Worm (Caenorhabditis elegans): ENCODE measurements around the gene ZK792.5.

ZK792.5 gene

ce11 chrIV:11701878-11702277, 14.0 kb upstream of the ZK792.5 start:
- TF ChIP-seq syd-9 (tag; optimal IDR thresholded peaks at IDR 0.05) = no peak
- TF ChIP-seq lin-11 (tag; optimal IDR thresholded peaks at IDR 0.05) = no peak
- no peak for TF ChIP-seq sdc-2 (tag; optimal IDR thresholded peaks at IDR 0.05)
- no peak for TF ChIP-seq hlh-8 (tag; optimal IDR thresholded peaks at IDR 0.05)
- no peak for TF ChIP-seq ceh-6 (GFP tag; optimal IDR thresholded peaks at IDR 0.05)
- TF ChIP-seq C08G9.2 (tag; optimal IDR thresholded peaks at IDR 0.05) = no peak
- TF ChIP-seq ceh-19 (GFP tag; optimal IDR thresholded peaks at IDR 0.05) = no peak
- TF ChIP-seq madf-2 (tag; optimal IDR thresholded peaks at IDR 0.05) = no peak

ce11 chrIV:11700752-11701151, 12.8 kb upstream of the ZK792.5 start, which contains the start of gene dpy-20:
TSS of gene dpy-20 (minus strand) at chrIV:11700852.
- TF ChIP-seq K02D7.2 (tag; optimal IDR thresholded peaks at IDR 0.05) (no peak), pat-9 (tag; optimal IDR thresholded peaks at IDR 0.05) (no peak), madf-2 (tag; optimal IDR thresholded peaks at IDR 0.05) (no peak), ceh-22 (tag; optimal IDR thresholded peaks at IDR 0.05) (no peak)

- TF ChIP-seq syd-9 (tag; optimal IDR thresholded peaks at IDR 0.05) = no peak
- no peak for TF ChIP-seq pag-3 (tag; optimal IDR thresholded peaks at IDR 0.05; ENCODE audit: borderline replicate concordance)
- no peak for TF ChIP-seq fkh-6 (tag; optimal IDR thresholded peaks at IDR 0.05)
- no peak for TF ChIP-seq pros-1 (tag; optimal IDR thresholded peaks at IDR 0.05)
- TF ChIP-seq unc-42 (tag; optimal IDR thresholded peaks at IDR 0.05) = no peak
- no peak for TF ChIP-seq che-1 (tag; optimal IDR thresholded peaks at IDR 0.05)
- TF ChIP-seq ref-2 (tag; optimal IDR thresholded peaks at IDR 0.05) = no peak
- no peak for TF ChIP-seq Y22D7AL.16 (tag; optimal IDR thresholded peaks at IDR 0.05)
- no peak for TF ChIP-seq C08G9.2 (tag; optimal IDR thresholded peaks at IDR 0.05)
- TF ChIP-seq F13H6.1 (tag; optimal IDR thresholded peaks at IDR 0.05) = no peak
- no peak for TF ChIP-seq unc-86 (tag; optimal IDR thresholded peaks at IDR 0.05)
Observed at ce11 chrIV:11700100-11700499, 12.2 kb upstream of the ZK792.5 start.

- TF ChIP-seq sox-4 (tag; optimal IDR thresholded peaks at IDR 0.05) (no peak), ref-2 (tag; optimal IDR thresholded peaks at IDR 0.05) (no peak), K09A11.1 (tag; optimal IDR thresholded peaks at IDR 0.05; ENCODE audit: insufficient read depth) (no peak), unc-86 (tag; optimal IDR thresholded peaks at IDR 0.05) (no peak), Y22D7AL.16 (tag; optimal IDR thresholded peaks at IDR 0.05) (no peak), hlh-13 (GFP tag; optimal IDR thresholded peaks at IDR 0.05) (no peak), npax-4 (tag; optimal IDR thresholded peaks at IDR 0.05) (no peak), madf-2 (tag; optimal IDR thresholded peaks at IDR 0.05) (no peak), nfya-1 (tag; optimal IDR thresholded peaks at IDR 0.05) (no peak), nhr-11 (tag; optimal IDR thresholded peaks at IDR 0.05) (no peak), nhr-232 (tag; optimal IDR thresholded peaks at IDR 0.05) (no peak), sox-2 (GFP tag; IDR thresholded peaks at IDR 0.05) (no peak), ama-1 (optimal IDR thresholded peaks at IDR 0.05) (no peak), zip-5 (tag; optimal IDR thresholded peaks at IDR 0.05) (no peak)
Observed at ce11 chrIV:11697514-11697913, 9.6 kb upstream of the ZK792.5 start.

- TF ChIP-seq T23F11.4 (GFP tag; optimal IDR thresholded peaks at IDR 0.05) = no peak
- TF ChIP-seq pha-2 (tag; optimal IDR thresholded peaks at IDR 0.05) = no peak
- no peak for TF ChIP-seq pax-1 (tag; optimal IDR thresholded peaks at IDR 0.05)
- no peak for TF ChIP-seq ceh-34 (tag; optimal IDR thresholded peaks at IDR 0.05)
- TF ChIP-seq unc-86 (tag; optimal IDR thresholded peaks at IDR 0.05) = no peak
- TF ChIP-seq Y22D7AL.16 (tag; optimal IDR thresholded peaks at IDR 0.05) = no peak
- no peak for TF ChIP-seq ceh-6 (GFP tag; optimal IDR thresholded peaks at IDR 0.05)
- TF ChIP-seq ama-1 (optimal IDR thresholded peaks at IDR 0.05) = no peak
- TF ChIP-seq tbx-7 (tag; optimal IDR thresholded peaks at IDR 0.05) = no peak
- TF ChIP-seq nfya-1 (tag; optimal IDR thresholded peaks at IDR 0.05) = no peak
- TF ChIP-seq ceh-31 (tag; optimal IDR thresholded peaks at IDR 0.05) = no peak
Observed at ce11 chrIV:11695634-11696033, 7.7 kb upstream of the ZK792.5 start.
